Fruit fly (Drosophila melanogaster) whole organism, embryonic: ENCODE data around the gene ZnT86D.

Experiments used
- Aef1 ChIP-seq: fragments of 200-800 bp; sonication (Bioruptor generic); IDR thresholded peaks from 3 replicates; pipeline ENCODE4 v1.3.6; 2022; ENCODE audit warnings: missing biosample characterization, missing genetic modification characterization
- Atf6 ChIP-seq: fragments of 200-800 bp; sonication (Bioruptor generic); IDR thresholded peaks from 2 replicates; pipeline ENCODE4 v1.3.6; 2022; ENCODE audit warnings: missing biosample characterization, missing genetic modification characterization
- B-H1 ChIP-seq: fragments of 200-800 bp; sonication (Bioruptor generic); IDR thresholded peaks from 3 replicates; pipeline ENCODE4 v1.3.6; 2022; ENCODE audit warnings: missing biosample characterization, missing genetic modification characterization
- CG10321 ChIP-seq: fragments of 200-800 bp; sonication (Bioruptor generic); IDR thresholded peaks from 2 replicates; pipeline ENCODE4 v1.3.6; 2022; ENCODE audit warnings: missing biosample characterization, missing genetic modification characterization
- CG11695 ChIP-seq: fragments of 200-800 bp; sonication (Bioruptor generic); IDR thresholded peaks from 3 replicates; pipeline ENCODE4 v1.3.6; 2022; ENCODE audit warnings: missing biosample characterization, missing genetic modification characterization
- CG13624 ChIP-seq: fragments of 200-800 bp; sonication (Bioruptor generic); optimal IDR thresholded peaks from 2 replicates; lab custom pipeline; 2016; ENCODE audit warnings: missing biosample characterization, missing genetic modification characterization
- CG14667 ChIP-seq: fragments of 200-800 bp; sonication (Bioruptor generic); IDR thresholded peaks from 2 replicates; pipeline ENCODE4 v1.3.6; 2022; ENCODE audit warnings: missing biosample characterization, missing genetic modification characterization
- CG16815 ChIP-seq: fragments of 200-800 bp; sonication (Bioruptor generic); optimal IDR thresholded peaks from 3 replicates; lab custom pipeline; 2017; ENCODE audit warnings: missing biosample characterization, mild to moderate bottlenecking, missing genetic modification characterization
- CG17912 ChIP-seq: fragments of 200-800 bp; sonication (Bioruptor generic); optimal IDR thresholded peaks from 2 replicates; lab custom pipeline; 2018; ENCODE audit warnings: missing biosample characterization, mild to moderate bottlenecking, missing genetic modification characterization
- CG1832 ChIP-seq: fragments of 200-800 bp; sonication (Bioruptor generic); optimal IDR thresholded peaks from 2 replicates; lab custom pipeline; 2017; ENCODE audit warnings: missing biosample characterization, mild to moderate bottlenecking, missing genetic modification characterization, inconsistent platforms
- CG2199 ChIP-seq: fragments of 200-800 bp; sonication (Bioruptor generic); IDR thresholded peaks from 3 replicates; pipeline ENCODE4 v1.3.6; 2022; ENCODE audit warnings: missing biosample characterization, missing genetic modification characterization
- CG2712 ChIP-seq: fragments of 200-800 bp; optimal IDR thresholded peaks from 3 replicates; lab custom pipeline; 2019; ENCODE audit warnings: missing biosample characterization, mild to moderate bottlenecking, missing genetic modification characterization, moderate library complexity
- CG30403 ChIP-seq: fragments of 200-800 bp; sonication (Bioruptor generic); optimal IDR thresholded peaks from 3 replicates; lab custom pipeline; 2016; ENCODE audit warnings: missing biosample characterization, missing genetic modification characterization
- CG30431 ChIP-seq: fragments of 200-800 bp; sonication (Bioruptor generic); optimal IDR thresholded peaks from 2 replicates; lab custom pipeline; 2017; ENCODE audit warnings: missing biosample characterization, missing genetic modification characterization
- CG3726 ChIP-seq: fragments of 200-800 bp; sonication (Bioruptor generic); IDR thresholded peaks from 3 replicates; pipeline ENCODE4, ENCODE4 v1.3.6; 2022; ENCODE audit warnings: missing biosample characterization, missing genetic modification characterization
- CG3838 ChIP-seq: fragments of 200-800 bp; sonication (Bioruptor generic); optimal IDR thresholded peaks from 3 replicates; lab custom pipeline; 2016; ENCODE audit warnings: missing biosample characterization, missing genetic modification characterization
- CG4282 ChIP-seq: fragments of 200-800 bp; sonication (Bioruptor generic); optimal IDR thresholded peaks from 2 replicates; lab custom pipeline; 2016; ENCODE audit warnings: missing biosample characterization, missing genetic modification characterization
- CG4820 ChIP-seq: fragments of 200-800 bp; sonication (Bioruptor generic); optimal IDR thresholded peaks from 3 replicates; lab custom pipeline; 2016; ENCODE audit warnings: missing biosample characterization, missing genetic modification characterization
- CG6854 ChIP-seq: fragments of 200-800 bp; sonication (Bioruptor generic); optimal IDR thresholded peaks from 3 replicates; lab custom pipeline; 2017; ENCODE audit warnings: missing biosample characterization, mild to moderate bottlenecking, missing genetic modification characterization
- CG7786 ChIP-seq: fragments of 200-800 bp; sonication (Bioruptor generic); optimal IDR thresholded peaks from 2 replicates; lab custom pipeline; 2016; ENCODE audit warnings: missing biosample characterization, missing genetic modification characterization
- CG7987 ChIP-seq: fragments of 200-800 bp; sonication (Bioruptor generic); optimal IDR thresholded peaks from 2 replicates; lab custom pipeline; 2018; ENCODE audit warnings: missing biosample characterization, mild to moderate bottlenecking, missing genetic modification characterization, moderate library complexity
- CG9932 ChIP-seq: fragments of 200-800 bp; sonication (Bioruptor generic); IDR thresholded peaks from 2 replicates; pipeline ENCODE4 v1.3.6; 2022; ENCODE audit warnings: missing biosample characterization, missing genetic modification characterization
- D19A ChIP-seq: fragments of 200-800 bp; optimal IDR thresholded peaks from 3 replicates; lab custom pipeline; 2019; ENCODE audit warnings: missing biosample characterization, mild to moderate bottlenecking, missing genetic modification characterization, moderate library complexity
- Dref ChIP-seq: fragments of 200-800 bp; sonication (Bioruptor generic); IDR thresholded peaks from 2 replicates; pipeline ENCODE4 v1.3.6; 2022; ENCODE audit warnings: missing biosample characterization, missing genetic modification characterization
- E2f2 ChIP-seq: fragments of 200-800 bp; sonication (Bioruptor generic); IDR thresholded peaks from 2 replicates; pipeline ENCODE4 v1.3.6; 2022; ENCODE audit warnings: missing biosample characterization, missing genetic modification characterization
- Fer3 ChIP-seq: fragments of 200-800 bp; sonication (Bioruptor generic); optimal IDR thresholded peaks from 2 replicates; lab custom pipeline; 2018; ENCODE audit warnings: missing biosample characterization, mild to moderate bottlenecking, missing genetic modification characterization, moderate library complexity
- Hmx ChIP-seq: fragments of 200-800 bp; sonication (Bioruptor generic); optimal IDR thresholded peaks from 2 replicates; lab custom pipeline; 2016; ENCODE audit warnings: missing biosample characterization, missing genetic modification characterization
- Max ChIP-seq: fragments of 200-800 bp; sonication (Bioruptor generic); optimal IDR thresholded peaks from 2 replicates; lab custom pipeline; 2016; ENCODE audit warnings: missing biosample characterization, mild to moderate bottlenecking, missing genetic modification characterization
- NC2α ChIP-seq: fragments of 200-800 bp; sonication (Bioruptor generic); optimal IDR thresholded peaks from 2 replicates; lab custom pipeline; 2016; ENCODE audit warnings: missing biosample characterization, missing genetic modification characterization
- Sry-β ChIP-seq: fragments of 200-800 bp; sonication (Bioruptor generic); optimal IDR thresholded peaks from 2 replicates; lab custom pipeline; 2018; ENCODE audit warnings: missing biosample characterization, mild to moderate bottlenecking, missing genetic modification characterization, moderate library complexity
- az2 ChIP-seq: fragments of 200-800 bp; sonication (Bioruptor generic); optimal IDR thresholded peaks from 3 replicates; lab custom pipeline; 2016; ENCODE audit warnings: missing biosample characterization, missing genetic modification characterization
- gt ChIP-seq: fragments of 200-800 bp; sonication (Bioruptor generic); IDR thresholded peaks from 2 replicates; pipeline ENCODE4 v1.3.6; 2022; ENCODE audit warnings: missing biosample characterization, missing genetic modification characterization
- hkb ChIP-seq, 2 experiments: fragments of 200-800 bp in 1 of 2; fragments of >200 bp in 1 of 2; sonication (Bioruptor generic) in 1 of 2; IDR thresholded peaks in 1 of 2; optimal IDR thresholded peaks in 1 of 2; 2 replicates each; pipeline versions ENCODE4 v1.3.6 to Lab custom; 2017 to 2022; ENCODE audit warnings: missing biosample characterization in 1 of 2, missing genetic modification characterization in 1 of 2
- hth ChIP-seq: fragments of >200 bp; optimal IDR thresholded peaks from 2 replicates; lab custom pipeline; 2017; ENCODE audit warnings: inconsistent platforms
- lola ChIP-seq, 3 experiments: fragments of >200 bp in 2 of 3; fragments of 200-800 bp in 1 of 3; sonication (Bioruptor generic) in 1 of 3; optimal IDR thresholded peaks; 2 replicates each; lab custom pipeline; 2017 to 2019; ENCODE audit warnings: missing biosample characterization in 3 of 3, missing genetic modification characterization in 3 of 3, mild to moderate bottlenecking in 1 of 3, moderate library complexity in 1 of 3
- lov ChIP-seq, 2 experiments: fragments of 200-800 bp in 1 of 2; fragments of >200 bp in 1 of 2; sonication (Bioruptor generic) in 1 of 2; IDR thresholded peaks in 1 of 2; optimal IDR thresholded peaks in 1 of 2; 2 replicates in 1 of 2; 3 replicates in 1 of 2; pipeline versions ENCODE4 v1.3.6 to Lab custom; 2017 to 2022; ENCODE audit warnings: missing biosample characterization in 1 of 2, missing genetic modification characterization in 1 of 2
- mam ChIP-seq: fragments of 200-800 bp; sonication (Bioruptor generic); optimal IDR thresholded peaks from 3 replicates; lab custom pipeline; 2016; ENCODE audit warnings: missing biosample characterization, missing genetic modification characterization
- mld ChIP-seq: fragments of 200-800 bp; sonication (Bioruptor generic); IDR thresholded peaks from 3 replicates; pipeline ENCODE4 v1.3.6; 2022; ENCODE audit warnings: missing biosample characterization, missing genetic modification characterization; ENCODE audit not compliant: partially characterized antibody
- nau ChIP-seq: fragments of 200-800 bp; sonication (Bioruptor generic); optimal IDR thresholded peaks from 3 replicates; lab custom pipeline; 2017; ENCODE audit warnings: missing biosample characterization, mild to moderate bottlenecking, missing genetic modification characterization, missing genetic modification reagents
- odd ChIP-seq: fragments of 200-800 bp; sonication (Bioruptor generic); optimal IDR thresholded peaks from 2 replicates; lab custom pipeline; 2017; ENCODE audit warnings: missing biosample characterization, mild to moderate bottlenecking, missing genetic modification characterization
- peb ChIP-seq: fragments of 200-800 bp; sonication (Bioruptor generic); IDR thresholded peaks from 2 replicates; pipeline ENCODE4 v1.3.6; 2022; ENCODE audit warnings: missing biosample characterization, missing genetic modification characterization
- ranshi ChIP-seq: fragments of 200-800 bp; sonication (Bioruptor generic); IDR thresholded peaks from 2 replicates; pipeline ENCODE4 v1.3.6; 2022; ENCODE audit warnings: missing biosample characterization, missing genetic modification characterization
- row ChIP-seq: fragments of 200-800 bp; sonication (Bioruptor generic); IDR thresholded peaks from 3 replicates; pipeline ENCODE4 v1.3.6; 2022; ENCODE audit warnings: missing biosample characterization, missing genetic modification characterization
- sc ChIP-seq, 3 experiments: fragments of >200 bp in 2 of 3; fragments of 200-800 bp in 1 of 3; sonication (Bioruptor generic) in 1 of 3; optimal IDR thresholded peaks; 2 replicates in 2 of 3; 3 replicates in 1 of 3; lab custom pipeline; 2017; ENCODE audit warnings: mild to moderate bottlenecking in 1 of 3, missing biosample characterization in 1 of 3, missing genetic modification characterization in 1 of 3, missing genetic modification reagents in 1 of 3
- slbo ChIP-seq: fragments of 200-800 bp; sonication (Bioruptor generic); IDR thresholded peaks from 2 replicates; pipeline ENCODE4 v1.3.6; 2022; ENCODE audit warnings: missing biosample characterization, missing genetic modification characterization
- stwl ChIP-seq: fragments of 200-800 bp; sonication (Bioruptor generic); optimal IDR thresholded peaks from 3 replicates; lab custom pipeline; 2018; ENCODE audit warnings: missing biosample characterization, mild to moderate bottlenecking, missing genetic modification characterization, moderate library complexity
- tna ChIP-seq: fragments of 200-800 bp; sonication (Bioruptor generic); IDR thresholded peaks from 2 replicates; pipeline ENCODE4 v1.3.6; 2022; ENCODE audit warnings: missing biosample characterization, missing genetic modification characterization; ENCODE audit not compliant: partially characterized antibody
- trh ChIP-seq: fragments of 200-800 bp; sonication (Bioruptor generic); optimal IDR thresholded peaks from 2 replicates; lab custom pipeline; 2016; ENCODE audit warnings: missing biosample characterization, missing genetic modification characterization
- tx ChIP-seq: fragments of 200-800 bp; sonication (Bioruptor generic); optimal IDR thresholded peaks from 2 replicates; lab custom pipeline; 2016; ENCODE audit warnings: missing biosample characterization, missing genetic modification characterization
- zen ChIP-seq: fragments of 200-800 bp; sonication (Bioruptor generic); optimal IDR thresholded peaks from 3 replicates; lab custom pipeline; 2018; ENCODE audit warnings: missing biosample characterization, mild to moderate bottlenecking, missing genetic modification characterization, moderate library complexity

ZnT86D gene

dm6 chr3R:11226496-11226895 lies 12.2 kb upstream of the ZnT86D start, which contains the start of gene CG17726 (continued):
- TF ChIP-seq CG10321 (GFP tag; lab: Robert Waterston, UW) (peak; percentile 86), slbo (GFP tag; lab: Robert Waterston, UW) (peak; percentile 98), stwl (tag; lab: Kevin White, UChicago) (peak; percentile 80), CG7987 (GFP tag; lab: Kevin White, UChicago) (peak; percentile 65), CG7786 (GFP tag; lab: Kevin White, UChicago) (peak; percentile 87), Max (GFP tag; lab: Kevin White, UChicago) (peak; percentile 94), lov (optimal IDR thresholded peaks at IDR 0.05; lab: Kevin White, UChicago) (no peak), lov (GFP tag; IDR thresholded peaks at IDR 0.05; lab: Robert Waterston, UW) (peak; percentile 98), Dref (GFP tag; lab: Robert Waterston, UW) (peak; percentile 20; the same call in 1 of the 2 replicates), tx (GFP tag; lab: Kevin White, UChicago) (peak; percentile 86), Hmx (GFP tag; lab: Kevin White, UChicago) (peak; percentile 84), CG30403 (GFP tag; lab: Kevin White, UChicago) (peak; percentile 97), CG2199 (GFP tag; lab: Robert Waterston, UW) (peak; percentile 94), Fer3 (tag; lab: Kevin White, UChicago) (peak; percentile 98), zen (tag; lab: Kevin White, UChicago) (peak; percentile 98), odd (peak; percentile 94), hkb (optimal IDR thresholded peaks at IDR 0.05; lab: Kevin White, UChicago) (no peak), hkb (GFP tag; IDR thresholded peaks at IDR 0.05; lab: Robert Waterston, UW) (peak; percentile 98), ranshi (GFP tag; lab: Robert Waterston, UW) (peak; percentile 98), nau (GFP tag; lab: Kevin White, UChicago) (no peak), tna (GFP tag; lab: Robert Waterston, UW) (no peak), row (GFP tag; lab: Robert Waterston, UW) (peak; percentile 100), CG14667 (GFP tag; lab: Robert Waterston, UW) (peak; percentile 96), D19A (tag; lab: Kevin White, UChicago) (peak; percentile 99), CG3838 (GFP tag; lab: Kevin White, UChicago) (peak; percentile 85), trh (GFP tag; lab: Kevin White, UChicago) (peak; percentile 91), az2 (GFP tag; lab: Kevin White, UChicago) (peak; percentile 98), E2f2 (GFP tag; lab: Robert Waterston, UW) (peak; percentile 87), CG6854 (GFP tag; lab: Kevin White, UChicago) (peak; percentile 89), CG9932 (peak; percentile 96), CG30431 (GFP tag; lab: Kevin White, UChicago) (peak; percentile 91), CG4820 (GFP tag; lab: Kevin White, UChicago) (peak; percentile 94), CG3726 (GFP tag; lab: Robert Waterston, UW) (peak; percentile 95), B-H1 (GFP tag; lab: Robert Waterston, UW) (peak; percentile 97), mam (GFP tag; lab: Kevin White, UChicago) (peak; percentile 90), lola (GFP tag; optimal IDR thresholded peaks at IDR 0.05; lab: Kevin White, UChicago) (peak in 1 of 3 experiments; percentile 98), CG4282 (GFP tag; lab: Kevin White, UChicago) (peak; percentile 13), NC2α (GFP tag; lab: Kevin White, UChicago) (peak; percentile 77), Sry-β (GFP tag; lab: Kevin White, UChicago) (peak; percentile 39), gt (GFP tag; lab: Robert Waterston, UW) (peak; percentile 94), sc (optimal IDR thresholded peaks at IDR 0.05; lab: Kevin White, UChicago) (no peak), sc (GFP tag; optimal IDR thresholded peaks at IDR 0.05; lab: Kevin White, UChicago) (peak; percentile 92), CG13624 (GFP tag; lab: Kevin White, UChicago) (peak; percentile 94), CG11695 (GFP tag; lab: Robert Waterston, UW) (peak; percentile 98), peb (peak; percentile 96), CG17912 (GFP tag; lab: Kevin White, UChicago) (peak; percentile 87), CG1832 (GFP tag; lab: Kevin White, UChicago) (no peak), hth (lab: Kevin White, UChicago) (no peak), CG16815 (GFP tag; lab: Kevin White, UChicago) (peak; percentile 94), CG2712 (peak; percentile 99), Aef1 (GFP tag; lab: Robert Waterston, UW) (peak; percentile 97), Atf6 (GFP tag; lab: Robert Waterston, UW) (peak; percentile 99), mld (GFP tag; lab: Robert Waterston, UW) (no peak)
